Worm (Caenorhabditis elegans) whole organism, L1 larva: Measurements from ENCODE around the gene C38C3.4.

Source experiments
- lin-39 ChIP-seq: fragments of 150-350 bp; optimal IDR thresholded peaks from 2 replicates; lab custom pipeline; 2014; ENCODE audit warnings: missing biosample characterization, missing genetic modification reagents, missing genetic modification characterization
- snpc-4 ChIP-seq: fragments of 150-350 bp; optimal IDR thresholded peaks from 2 replicates; lab custom pipeline; 2014; ENCODE audit warnings: missing biosample characterization, missing genetic modification characterization

DNA sequence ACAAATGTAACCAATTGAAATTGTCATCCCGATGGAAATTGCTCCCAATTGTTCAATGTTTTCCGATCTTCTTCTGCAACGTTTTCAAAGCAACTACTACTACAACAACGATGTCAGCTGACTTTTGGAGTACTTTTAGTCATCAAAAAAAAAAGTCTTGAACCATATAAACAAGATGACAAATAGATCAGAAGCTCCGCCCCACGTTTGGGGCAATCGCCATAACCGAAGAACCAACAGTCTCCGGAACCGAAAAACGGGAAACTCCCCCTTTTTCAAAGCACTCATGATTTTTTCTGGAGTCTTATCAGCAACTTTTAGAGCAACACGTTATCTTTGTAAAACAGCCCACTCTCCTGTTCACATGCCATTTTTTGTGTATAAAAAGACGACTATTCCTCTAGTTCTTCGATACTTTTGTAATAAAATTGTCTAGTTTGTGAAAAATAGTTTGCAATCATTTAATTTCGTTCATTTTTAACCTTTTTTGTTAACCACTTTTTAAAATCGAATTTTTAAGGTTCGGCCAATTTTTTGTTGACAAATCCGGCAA, 22.4 kb upstream of the C38C3.4 start:
- TF ChIP-seq lin-39 (tag; lab: Kevin White, UChicago) (no peak), snpc-4 (no peak)
